Worm (Caenorhabditis elegans) whole organism, L2 larva: ENCODE measurements around the gene F07E5.8.

ENCODE experiments used
- C34F6.9 ChIP-seq: fragments of 150-350 bp; optimal IDR thresholded peaks from 2 replicates; lab custom pipeline; 2014; ENCODE audit warnings: missing biosample characterization, missing genetic modification characterization
- F13H6.1 ChIP-seq: sonication (generic microtip); optimal IDR thresholded peaks from 2 replicates; lab custom pipeline; 2016; ENCODE audit warnings: missing genetic modification characterization, missing compliant biosample characterization
- R02D3.7 ChIP-seq: fragments of 150-350 bp; optimal IDR thresholded peaks from 2 replicates; lab custom pipeline; 2014; ENCODE audit warnings: missing biosample characterization, missing genetic modification characterization
- Y55F3AM.14 ChIP-seq: fragments of 200-800 bp; sonication (Bioruptor generic); optimal IDR thresholded peaks from 2 replicates; lab custom pipeline; 2018; ENCODE audit warnings: mild to moderate bottlenecking, missing genetic modification characterization, missing compliant biosample characterization
- ceh-16 ChIP-seq: fragments of 150-350 bp; optimal IDR thresholded peaks from 2 replicates; lab custom pipeline; 2014; ENCODE audit warnings: missing biosample characterization, missing genetic modification characterization
- crh-2 ChIP-seq: sonication (generic microtip); optimal IDR thresholded peaks from 2 replicates; lab custom pipeline; 2017; ENCODE audit warnings: missing biosample characterization, missing genetic modification characterization
- dmd-4 ChIP-seq: sonication (generic microtip); optimal IDR thresholded peaks from 2 replicates; lab custom pipeline; 2017; ENCODE audit warnings: missing biosample characterization, missing genetic modification characterization
- egl-27 ChIP-seq: sonication (generic microtip); optimal IDR thresholded peaks from 3 replicates; lab custom pipeline; 2017; ENCODE audit warnings: missing biosample characterization, missing genetic modification reagents, missing genetic modification characterization
- elt-1 ChIP-seq: fragments of 150-350 bp; optimal IDR thresholded peaks from 2 replicates; lab custom pipeline; 2014; ENCODE audit warnings: missing biosample characterization, missing genetic modification characterization
- elt-3 ChIP-seq: sonication (generic microtip); optimal IDR thresholded peaks from 2 replicates; lab custom pipeline; 2017; ENCODE audit warnings: missing biosample characterization, missing genetic modification characterization
- fos-1 ChIP-seq: fragments of 150-350 bp; optimal IDR thresholded peaks from 2 replicates; lab custom pipeline; 2014; ENCODE audit warnings: missing biosample characterization, missing genetic modification characterization
- gmeb-1 ChIP-seq: fragments of 150-350 bp; optimal IDR thresholded peaks from 2 replicates; lab custom pipeline; 2014; ENCODE audit warnings: missing biosample characterization, missing genetic modification characterization
- lin-39 ChIP-seq: fragments of 150-350 bp; optimal IDR thresholded peaks from 2 replicates; lab custom pipeline; 2014; ENCODE audit warnings: missing biosample characterization, missing genetic modification reagents, missing genetic modification characterization
- lsy-2 ChIP-seq, 2 experiments: fragments of 150-350 bp in 1 of 2; sonication (generic microtip) in 1 of 2; optimal IDR thresholded peaks; 2 replicates each; lab custom pipeline; 2014 to 2017; ENCODE audit warnings: missing biosample characterization in 2 of 2, missing genetic modification characterization in 2 of 2
- mbf-1 ChIP-seq: sonication (generic microtip); optimal IDR thresholded peaks from 2 replicates; lab custom pipeline; 2017; ENCODE audit warnings: missing biosample characterization, missing genetic modification characterization
- nhr-10 ChIP-seq: sonication (generic microtip); optimal IDR thresholded peaks from 2 replicates; lab custom pipeline; 2017; ENCODE audit warnings: missing biosample characterization, missing genetic modification characterization
- nhr-11 ChIP-seq: fragments of 150-350 bp; optimal IDR thresholded peaks from 2 replicates; lab custom pipeline; 2014; ENCODE audit warnings: missing biosample characterization, missing genetic modification characterization
- nhr-12 ChIP-seq: fragments of 150-350 bp; optimal IDR thresholded peaks from 2 replicates; lab custom pipeline; 2014; ENCODE audit warnings: missing biosample characterization, missing genetic modification characterization
- nhr-129 ChIP-seq: fragments of 150-350 bp; optimal IDR thresholded peaks from 2 replicates; lab custom pipeline; 2014; ENCODE audit warnings: missing biosample characterization, missing genetic modification characterization
- nhr-21 ChIP-seq: fragments of 150-350 bp; optimal IDR thresholded peaks from 2 replicates; lab custom pipeline; 2014; ENCODE audit warnings: missing biosample characterization, missing genetic modification characterization
- nhr-23 ChIP-seq: fragments of 150-350 bp; optimal IDR thresholded peaks from 2 replicates; lab custom pipeline; 2014; ENCODE audit warnings: missing biosample characterization, missing genetic modification reagents, missing genetic modification characterization
- nhr-25 ChIP-seq: fragments of 150-350 bp; sonication (generic microtip); optimal IDR thresholded peaks from 3 replicates; lab custom pipeline; 2014; ENCODE audit warnings: missing biosample characterization, missing genetic modification characterization
- nhr-6 ChIP-seq: fragments of 150-350 bp; optimal IDR thresholded peaks from 2 replicates; lab custom pipeline; 2014; ENCODE audit warnings: missing biosample characterization, missing genetic modification characterization
- nhr-77 ChIP-seq: fragments of 150-350 bp; optimal IDR thresholded peaks from 2 replicates; lab custom pipeline; 2014; ENCODE audit warnings: missing biosample characterization, missing genetic modification characterization
- peb-1 ChIP-seq: fragments of 150-350 bp; optimal IDR thresholded peaks from 2 replicates; lab custom pipeline; 2014; ENCODE audit warnings: missing biosample characterization, missing genetic modification characterization
- sem-4 ChIP-seq: fragments of 150-350 bp; optimal IDR thresholded peaks from 2 replicates; lab custom pipeline; 2014; ENCODE audit warnings: missing biosample characterization, missing genetic modification reagents, missing genetic modification characterization
- skn-1 ChIP-seq: sonication (generic microtip); optimal IDR thresholded peaks from 2 replicates; lab custom pipeline; 2017; ENCODE audit warnings: missing biosample characterization, missing genetic modification characterization
- sma-3 ChIP-seq: sonication (generic microtip); optimal IDR thresholded peaks from 2 replicates; lab custom pipeline; 2016; ENCODE audit warnings: missing genetic modification reagents, missing genetic modification characterization, missing compliant biosample characterization
- snpc-4 ChIP-seq: fragments of 150-350 bp; optimal IDR thresholded peaks from 2 replicates; lab custom pipeline; 2014; ENCODE audit warnings: missing biosample characterization, missing genetic modification characterization
- unc-39 ChIP-seq: fragments of 150-350 bp; optimal IDR thresholded peaks from 2 replicates; lab custom pipeline; 2014; ENCODE audit warnings: missing biosample characterization, missing genetic modification characterization
- unc-62 ChIP-seq: fragments of 150-350 bp; optimal IDR thresholded peaks from 2 replicates; lab custom pipeline; 2014; ENCODE audit warnings: missing biosample characterization, missing genetic modification reagents, missing genetic modification characterization
- zag-1 ChIP-seq: fragments of 150-350 bp; optimal IDR thresholded peaks from 2 replicates; lab custom pipeline; 2014; ENCODE audit warnings: missing biosample characterization, missing genetic modification characterization
- ztf-1 ChIP-seq: fragments of 200-800 bp; sonication (Bioruptor generic); conservative IDR thresholded peaks from 2 replicates; pipeline ENCODE4 v1.3.6; 2022; ENCODE audit warnings: missing genetic modification characterization, missing compliant biosample characterization
- ztf-11 ChIP-seq: sonication (generic microtip); optimal IDR thresholded peaks from 2 replicates; lab custom pipeline; 2017; ENCODE audit warnings: missing biosample characterization, missing genetic modification characterization

The F07E5.8 gene

ce11 chrII:2075513-2075912, at the start of gene F07E5.8:
Gene F07E5.8 (minus strand): TSS chrII:2075613.
- TF ChIP-seq unc-62 (GFP tag; lab: Kevin White, UChicago) (no peak), nhr-129 (tag; lab: Kevin White, UChicago) (no peak), elt-3 (tag; lab: Kevin White, UChicago) (no peak), ztf-11 (tag; lab: Kevin White, UChicago) (no peak), sem-4 (tag; lab: Kevin White, UChicago) (no peak), nhr-10 (tag; lab: Kevin White, UChicago) (no peak), lin-39 (no peak), ceh-16 (tag; lab: Kevin White, UChicago) (no peak), skn-1 (tag; lab: Kevin White, UChicago) (no peak), egl-27 (tag; lab: Kevin White, UChicago) (no peak), nhr-12 (tag; lab: Kevin White, UChicago) (no peak), F13H6.1 (tag; lab: Kevin White, UChicago) (no peak), lsy-2 (tag; optimal IDR thresholded peaks at IDR 0.05; lab: Kevin White, UChicago) (no peak), nhr-11 (tag; lab: Kevin White, UChicago) (no peak), elt-1 (tag; lab: Kevin White, UChicago) (no peak)
- TF ChIP-seq, all 48 proteins: peak for 0

DNA sequence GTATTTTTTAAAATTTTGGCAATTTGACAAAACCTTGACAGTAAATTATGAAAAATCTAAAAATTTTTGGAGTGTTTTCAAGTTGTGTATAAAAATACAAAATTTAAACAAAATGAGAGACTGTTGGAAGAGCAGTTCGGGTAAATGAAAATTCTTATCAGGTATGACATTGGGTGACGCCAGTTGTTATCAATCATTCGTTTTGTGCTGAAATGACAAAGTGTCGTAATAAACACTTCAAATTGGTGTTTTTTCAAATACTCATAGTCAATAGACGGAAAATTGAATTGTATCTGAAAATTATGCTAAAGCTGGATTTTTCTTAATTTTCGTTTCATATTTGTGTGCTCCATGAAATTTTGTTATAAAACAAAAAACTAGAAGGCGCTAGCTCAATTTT, 47.3 kb upstream of the F07E5.8 start:
- peak; percentile 76 for TF ChIP-seq fos-1 (tag; lab: Kevin White, UChicago)
- no peak for TF ChIP-seq mbf-1

DNA sequence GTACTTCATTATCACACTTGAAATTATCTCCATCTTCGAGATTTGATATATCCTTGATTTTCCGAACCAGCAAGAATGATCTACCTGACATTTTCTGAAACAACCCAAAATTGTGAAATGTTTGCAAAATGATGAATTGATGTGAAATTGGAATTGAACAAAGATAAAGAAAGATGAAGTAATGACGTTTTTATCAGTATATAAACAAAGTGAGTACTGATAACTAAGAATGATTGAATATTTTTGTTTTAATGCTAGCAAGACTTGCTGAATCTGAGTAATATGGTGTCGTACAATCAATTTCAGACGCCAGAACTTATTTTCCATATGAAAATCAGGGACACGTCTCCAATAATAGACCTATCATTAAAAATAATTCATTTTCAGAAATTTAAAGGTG, 46.7 kb upstream of the F07E5.8 start, which contains the start of gene math-37:
Gene math-37, minus strand, starts transcription at position 101 of the 400 bp plus-strand sequence.
- TF ChIP-seq fos-1 (tag; lab: Kevin White, UChicago) (peak; percentile 48), nhr-77 (tag; lab: Kevin White, UChicago) (no peak), crh-2 (no peak), lin-39 (no peak), nhr-11 (tag; lab: Kevin White, UChicago) (no peak), skn-1 (tag; lab: Kevin White, UChicago) (no peak)
- TF ChIP-seq, all 48 proteins: peak for 1

DNA sequence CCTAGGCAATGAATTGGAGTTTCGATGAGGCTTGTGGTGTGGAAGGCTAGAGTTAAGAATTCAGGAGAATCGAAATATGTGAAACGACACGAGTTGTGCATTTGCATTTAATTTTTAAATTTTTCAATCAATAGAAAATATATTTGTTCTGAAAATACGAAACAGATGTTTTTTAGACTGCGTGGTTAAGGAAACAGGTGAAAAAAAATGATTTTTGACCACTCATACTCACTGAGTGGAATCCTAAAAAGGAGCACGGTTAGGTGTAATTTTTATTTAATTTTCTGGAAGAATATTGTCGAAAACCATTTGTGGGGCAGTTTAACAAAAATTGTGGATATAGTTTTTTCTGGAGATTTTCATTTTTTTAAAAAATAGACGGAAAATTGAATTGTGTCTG, 41.4 kb upstream of the F07E5.8 start, which contains the start of gene srh-195:
Gene srh-195, minus strand, starts transcription at position 101 of the 400 bp plus-strand sequence.
- TF ChIP-seq zag-1 (tag; lab: Kevin White, UChicago) (no peak), sma-3 (GFP tag; lab: Kevin White, UChicago) (no peak), nhr-77 (tag; lab: Kevin White, UChicago) (no peak), nhr-25 (no peak), nhr-6 (tag; lab: Kevin White, UChicago) (no peak), nhr-12 (tag; lab: Kevin White, UChicago) (no peak), peb-1 (tag; lab: Kevin White, UChicago) (no peak), nhr-11 (tag; lab: Kevin White, UChicago) (no peak), nhr-23 (tag; lab: Kevin White, UChicago) (no peak), lsy-2 (tag; optimal IDR thresholded peaks at IDR 0.05; lab: Kevin White, UChicago) (no peak), dmd-4 (tag; lab: Kevin White, UChicago) (no peak)
- TF ChIP-seq, all 48 proteins: peak for 0

DNA sequence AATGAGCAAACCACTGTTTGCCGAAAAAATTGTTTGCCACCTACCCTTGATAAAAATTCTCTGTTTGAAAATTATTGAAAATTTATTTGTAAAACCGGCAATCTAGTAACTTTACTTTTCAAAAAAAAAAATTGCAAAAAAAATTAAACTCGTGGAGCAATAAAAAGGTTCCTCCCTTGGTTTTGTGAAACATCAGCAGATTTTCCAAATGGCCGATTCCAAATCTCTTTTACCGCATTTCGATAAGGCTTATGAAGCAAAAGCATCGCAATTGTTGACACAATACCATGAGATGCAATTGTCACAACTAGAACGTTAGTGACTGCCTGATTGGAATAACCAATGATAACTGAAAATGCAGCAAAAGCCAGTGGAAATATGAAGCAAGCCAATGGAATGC, 39.1 kb upstream of the F07E5.8 start:
- no peak for TF ChIP-seq unc-62 (GFP tag; lab: Kevin White, UChicago)
- no peak for TF ChIP-seq C34F6.9
- no peak for TF ChIP-seq lin-39
- no peak for TF ChIP-seq Y55F3AM.14 (GFP tag; lab: Kevin White, UChicago)
- TF ChIP-seq ztf-1: no peak
- no peak for TF ChIP-seq snpc-4 (tag; lab: Kevin White, UChicago)
- no peak for TF ChIP-seq unc-39 (tag; lab: Kevin White, UChicago)
- no peak for TF ChIP-seq elt-1 (tag; lab: Kevin White, UChicago)
- no peak for TF ChIP-seq gmeb-1 (tag; lab: Kevin White, UChicago)

DNA sequence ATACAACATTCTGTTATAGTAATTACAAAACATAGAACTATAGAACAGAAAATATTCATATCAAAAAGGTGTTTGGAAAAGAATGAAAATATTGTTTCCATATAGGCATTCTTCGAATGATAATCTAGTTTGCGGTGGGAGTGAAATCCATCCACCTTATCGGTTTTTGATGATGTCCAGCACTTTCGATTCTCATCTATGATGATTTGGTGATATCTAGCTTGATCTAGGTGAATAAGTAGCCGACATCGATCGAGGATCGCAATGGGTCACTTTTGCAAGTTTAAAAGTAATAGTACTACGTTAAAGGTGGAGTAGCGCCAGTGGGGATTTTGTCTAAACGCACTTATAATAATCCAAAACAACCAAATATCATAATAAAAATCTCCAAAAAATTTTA, 37.5 kb upstream of the F07E5.8 start, which contains the start of gene R52.6:
Gene R52.6, minus strand, starts transcription at position 101 of the 400 bp plus-strand sequence.
- TF ChIP-seq elt-1 (tag; lab: Kevin White, UChicago): no peak
- no peak for TF ChIP-seq unc-39 (tag; lab: Kevin White, UChicago)
- TF ChIP-seq skn-1 (tag; lab: Kevin White, UChicago): no peak
- TF ChIP-seq nhr-10 (tag; lab: Kevin White, UChicago): no peak
- no peak for TF ChIP-seq mbf-1
- TF ChIP-seq ztf-1: no peak
- TF ChIP-seq R02D3.7: no peak
- no peak for TF ChIP-seq nhr-21 (tag; lab: Kevin White, UChicago)
- no peak for TF ChIP-seq nhr-129 (tag; lab: Kevin White, UChicago)
- no peak for TF ChIP-seq peb-1 (tag; lab: Kevin White, UChicago)
- no peak for TF ChIP-seq unc-62 (GFP tag; lab: Kevin White, UChicago)
